Worm (Caenorhabditis elegans) whole organism, L3 larva: Measurements from ENCODE around the gene R02D5.8.

Experiments used
- aly-2 ChIP-seq: fragments of 150-350 bp; optimal IDR thresholded peaks from 2 replicates; lab custom pipeline; 2014; ENCODE audit warnings: missing biosample characterization, missing genetic modification characterization
- ama-1 ChIP-seq: fragments of 150-350 bp; optimal IDR thresholded peaks from 2 replicates; lab custom pipeline; 2018
- ceh-16 ChIP-seq: sonication (generic microtip); optimal IDR thresholded peaks from 2 replicates; lab custom pipeline; 2017; ENCODE audit warnings: missing biosample characterization, missing genetic modification characterization
- ceh-82 ChIP-seq: fragments of 150-350 bp; optimal IDR thresholded peaks from 2 replicates; lab custom pipeline; 2014; ENCODE audit warnings: missing biosample characterization, missing genetic modification characterization
- daf-12 ChIP-seq: fragments of 150-350 bp; optimal IDR thresholded peaks from 2 replicates; lab custom pipeline; 2014; ENCODE audit warnings: missing biosample characterization, missing genetic modification reagents, missing genetic modification characterization
- egl-5 ChIP-seq: fragments of 150-350 bp; optimal IDR thresholded peaks from 2 replicates; lab custom pipeline; 2017; ENCODE audit warnings: missing biosample characterization, missing genetic modification reagents, missing genetic modification characterization, inconsistent platforms
- elt-2 ChIP-seq: sonication (generic microtip); optimal IDR thresholded peaks from 2 replicates; lab custom pipeline; 2016; ENCODE audit warnings: missing genetic modification reagents, mild to moderate bottlenecking, missing genetic modification characterization, missing compliant biosample characterization
- eor-1 ChIP-seq, 2 experiments: fragments of 150-350 bp; optimal IDR thresholded peaks; 2 replicates each; lab custom pipeline; 2014 to 2018; ENCODE audit warnings: missing biosample characterization in 2 of 2, missing genetic modification characterization in 2 of 2
- fkh-10 ChIP-seq: sonication (generic microtip); optimal IDR thresholded peaks from 2 replicates; lab custom pipeline; 2017; ENCODE audit warnings: missing biosample characterization, missing genetic modification reagents, missing genetic modification characterization
- jun-1 ChIP-seq: fragments of 150-350 bp; optimal IDR thresholded peaks from 2 replicates; lab custom pipeline; 2014; ENCODE audit warnings: missing biosample characterization, missing genetic modification reagents, missing genetic modification characterization
- lin-15B ChIP-seq: fragments of 150-350 bp; optimal IDR thresholded peaks from 2 replicates; lab custom pipeline; 2014; ENCODE audit warnings: missing biosample characterization, missing genetic modification characterization
- lsy-12 ChIP-seq: sonication (generic microtip); optimal IDR thresholded peaks from 2 replicates; lab custom pipeline; 2016; ENCODE audit warnings: mild to moderate bottlenecking, missing genetic modification characterization, missing compliant biosample characterization
- mdl-1 ChIP-seq: fragments of 150-350 bp; optimal IDR thresholded peaks from 2 replicates; lab custom pipeline; 2014; ENCODE audit warnings: missing biosample characterization, missing genetic modification characterization
- mml-1 ChIP-seq: fragments of 150-350 bp; sonication (generic microtip); optimal IDR thresholded peaks from 3 replicates; lab custom pipeline; 2014; ENCODE audit warnings: missing biosample characterization, missing genetic modification characterization
- nfya-1 ChIP-seq: sonication (generic microtip); optimal IDR thresholded peaks from 2 replicates; lab custom pipeline; 2017; ENCODE audit warnings: missing genetic modification characterization, mild to moderate bottlenecking, missing compliant biosample characterization, antibody characterized with exemption, moderate library complexity; ENCODE audit not compliant: insufficient read depth
- nhr-11 ChIP-seq: fragments of 150-350 bp; optimal IDR thresholded peaks from 2 replicates; lab custom pipeline; 2014; ENCODE audit warnings: missing biosample characterization, missing genetic modification characterization
- nhr-12 ChIP-seq: fragments of 150-350 bp; optimal IDR thresholded peaks from 2 replicates; lab custom pipeline; 2014; ENCODE audit warnings: missing biosample characterization, missing genetic modification characterization
- nhr-28 ChIP-seq: fragments of 150-350 bp; optimal IDR thresholded peaks from 2 replicates; lab custom pipeline; 2014; ENCODE audit warnings: missing biosample characterization, missing genetic modification characterization
- nhr-43 ChIP-seq: sonication (generic microtip); optimal IDR thresholded peaks from 2 replicates; lab custom pipeline; 2016; ENCODE audit warnings: mild to moderate bottlenecking, missing genetic modification characterization, missing compliant biosample characterization; ENCODE audit not compliant: poor library complexity, severe bottlenecking
- nhr-76 ChIP-seq: fragments of 150-350 bp; sonication (generic microtip); optimal IDR thresholded peaks from 5 replicates; lab custom pipeline; 2014; ENCODE audit warnings: missing biosample characterization, missing genetic modification characterization
- nhr-77 ChIP-seq: fragments of 150-350 bp; optimal IDR thresholded peaks from 2 replicates; lab custom pipeline; 2014; ENCODE audit warnings: missing biosample characterization, missing genetic modification characterization
- pha-4 ChIP-seq: fragments of 150-350 bp; optimal IDR thresholded peaks from 2 replicates; lab custom pipeline; 2014; ENCODE audit warnings: missing biosample characterization, missing genetic modification reagents, missing genetic modification characterization
- pqm-1 ChIP-seq: fragments of 150-350 bp; optimal IDR thresholded peaks from 2 replicates; lab custom pipeline; 2017; ENCODE audit warnings: missing biosample characterization, missing genetic modification characterization, inconsistent platforms
- sea-2 ChIP-seq: fragments of 150-350 bp; sonication (generic microtip); optimal IDR thresholded peaks from 4 replicates; lab custom pipeline; 2014; ENCODE audit warnings: missing biosample characterization, missing genetic modification reagents, missing genetic modification characterization
- skn-1 ChIP-seq: fragments of 150-350 bp; optimal IDR thresholded peaks from 2 replicates; lab custom pipeline; 2014; ENCODE audit warnings: missing biosample characterization, missing genetic modification characterization
- snpc-4 ChIP-seq: fragments of 150-350 bp; optimal IDR thresholded peaks from 2 replicates; lab custom pipeline; 2014; ENCODE audit warnings: missing biosample characterization, missing genetic modification characterization
- tbx-2 ChIP-seq: sonication (generic microtip); optimal IDR thresholded peaks from 2 replicates; lab custom pipeline; 2016; ENCODE audit warnings: mild to moderate bottlenecking, missing genetic modification characterization, missing compliant biosample characterization
- unc-39 ChIP-seq: sonication (generic microtip); optimal IDR thresholded peaks from 4 replicates; lab custom pipeline; 2017; ENCODE audit warnings: missing biosample characterization, missing genetic modification characterization
- unc-62 ChIP-seq: fragments of 150-350 bp; sonication (generic microtip); optimal IDR thresholded peaks from 4 replicates; lab custom pipeline; 2014; ENCODE audit warnings: missing biosample characterization, missing genetic modification reagents, missing genetic modification characterization
- zag-1 ChIP-seq: fragments of 150-350 bp; optimal IDR thresholded peaks from 2 replicates; lab custom pipeline; 2014; ENCODE audit warnings: missing biosample characterization, missing genetic modification characterization
- ztf-11 ChIP-seq: fragments of 150-350 bp; optimal IDR thresholded peaks from 2 replicates; lab custom pipeline; 2014; ENCODE audit warnings: missing biosample characterization, missing genetic modification characterization

The R02D5.8 gene

DNA sequence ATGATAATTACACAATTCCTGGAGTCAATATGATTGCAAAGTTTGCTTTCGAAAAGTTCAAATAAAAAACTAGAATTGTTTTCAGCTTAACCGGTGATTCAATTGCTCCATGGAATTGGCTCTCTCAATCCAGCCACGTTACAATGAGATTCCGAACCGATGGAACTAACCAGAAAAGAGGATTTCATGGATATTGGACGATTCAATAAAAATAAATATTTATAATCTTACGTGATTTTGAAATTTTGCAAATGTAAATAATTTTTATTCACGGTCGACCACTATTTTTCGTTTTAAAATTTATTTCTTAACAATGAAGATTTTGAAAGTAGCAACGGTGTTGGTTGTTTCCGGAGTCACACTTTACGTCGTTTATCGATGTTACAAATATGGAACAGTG, 37.2 kb downstream of the R02D5.8 start, which contains the start of gene R02D5.10:
TSS of gene R02D5.10 (plus strand) at position 301 of the 400 bp plus-strand sequence.
- TF ChIP-seq nhr-77 (tag; lab: Kevin White, UChicago) (no peak), aly-2 (tag; lab: Kevin White, UChicago) (no peak), daf-12 (tag; lab: Kevin White, UChicago) (no peak), nhr-43 (tag; lab: Kevin White, UChicago) (no peak), zag-1 (tag; lab: Kevin White, UChicago) (no peak), lin-15B (no peak), skn-1 (no peak), nhr-28 (tag; lab: Kevin White, UChicago) (no peak), unc-39 (tag; lab: Kevin White, UChicago) (no peak), snpc-4 (tag; lab: Kevin White, UChicago) (no peak), mml-1 (tag; lab: Kevin White, UChicago) (no peak), ama-1 (lab: Kevin White, UChicago) (no peak)

ce11 chrV:14481401-14481800, 37.8 kb downstream of the R02D5.8 start, which contains the start of gene R02D5.7:
Gene R02D5.7 (minus strand): TSS chrV:14481501.
- TF ChIP-seq elt-2 (tag; lab: Kevin White, UChicago) (peak; percentile 8), ceh-82 (tag; lab: Kevin White, UChicago) (no peak)
- TF ChIP-seq, all 47 proteins: peak for 1

ce11 chrV:14480533-14480932, 38.6 kb downstream of the R02D5.8 start:
- TF ChIP-seq zag-1 (tag; lab: Kevin White, UChicago) = no peak
- TF ChIP-seq nhr-28 (tag; lab: Kevin White, UChicago) = no peak
- TF ChIP-seq unc-62 (GFP tag; lab: Kevin White, UChicago) = no peak
- no peak for TF ChIP-seq lsy-12 (tag; lab: Kevin White, UChicago)
- no peak for TF ChIP-seq nfya-1 (tag; lab: Kevin White, UChicago)
- no peak for TF ChIP-seq mml-1 (tag; lab: Kevin White, UChicago)
- TF ChIP-seq lin-15B = no peak
- TF ChIP-seq pha-4 (tag; lab: Kevin White, UChicago) = no peak
- no peak for TF ChIP-seq nhr-11 (tag; lab: Kevin White, UChicago)
- no peak for TF ChIP-seq sea-2
- no peak for TF ChIP-seq nhr-77 (tag; lab: Kevin White, UChicago)
- TF ChIP-seq fkh-10 = no peak
- TF ChIP-seq tbx-2 (tag; lab: Kevin White, UChicago) = no peak
- TF ChIP-seq egl-5 = no peak
- TF ChIP-seq nhr-12 (tag; lab: Kevin White, UChicago) = no peak
- TF ChIP-seq ama-1 (lab: Kevin White, UChicago) = no peak
- TF ChIP-seq jun-1 (tag; lab: Kevin White, UChicago) = no peak
- TF ChIP-seq ztf-11 (tag; lab: Kevin White, UChicago) = no peak
- TF ChIP-seq, all 47 proteins: peak for 0

- TF ChIP-seq ama-1 (lab: Kevin White, UChicago) = no peak
- no peak for TF ChIP-seq ceh-16 (tag; lab: Kevin White, UChicago)
- peak; percentile 44 for TF ChIP-seq elt-2 (tag; lab: Kevin White, UChicago)
These were observed 40.2 kb downstream of the R02D5.8 start, which contains the start of gene clec-55 for ce11 chrV:14478979-14479378. Gene clec-55 (plus strand): TSS chrV:14479279.

DNA sequence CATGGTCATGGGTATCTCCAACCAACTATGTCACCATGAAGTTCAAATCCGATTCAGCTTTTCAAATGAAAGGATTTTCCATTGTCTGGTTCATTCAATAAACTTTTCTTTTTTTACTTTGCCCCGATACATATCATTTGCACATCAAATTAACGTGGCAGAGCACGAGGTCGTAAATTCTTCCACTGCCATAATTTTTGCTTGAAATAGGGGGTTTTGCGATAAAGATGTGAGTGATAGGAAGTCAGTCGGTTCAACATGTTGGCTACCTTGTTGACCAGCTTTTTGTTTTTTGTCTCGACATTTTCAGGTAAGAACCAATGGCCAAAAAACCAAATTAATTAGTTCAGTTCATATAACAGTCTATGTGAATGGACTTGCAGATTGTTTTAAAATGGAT, 42.5 kb downstream of the R02D5.8 start, which contains the start of gene clec-54:
TSS of gene clec-54 (plus strand) at position 224 of the 400 bp plus-strand sequence.
- TF ChIP-seq daf-12 (tag; lab: Kevin White, UChicago) (no peak), elt-2 (tag; lab: Kevin White, UChicago) (peak; percentile 48), pqm-1 (peak; percentile 5)

ce11 chrV:14474099-14474498, 45.1 kb downstream of the R02D5.8 start, which contains the start of gene clec-56:
Gene clec-56 (plus strand): TSS chrV:14474399.
- TF ChIP-seq pqm-1 = peak; percentile 5
- TF ChIP-seq eor-1 (tag; optimal IDR thresholded peaks at IDR 0.05; lab: Kevin White, UChicago) = no peak
- TF ChIP-seq ama-1 (lab: Kevin White, UChicago) = no peak
- TF ChIP-seq elt-2 (tag; lab: Kevin White, UChicago) = peak; percentile 38
- no peak for TF ChIP-seq mdl-1
- TF ChIP-seq unc-62 (GFP tag; lab: Kevin White, UChicago) = no peak
- TF ChIP-seq nhr-76 (tag; lab: Kevin White, UChicago) = no peak
- no peak for TF ChIP-seq nfya-1 (tag; lab: Kevin White, UChicago)
